Fruit fly (Drosophila melanogaster) whole organism, embryonic: Measurements from ENCODE around the gene vnd.
A peak's percentile ranks its signal among the peaks of the same experiment; 100 is the strongest.

Source experiments
- Atf-2 ChIP-seq: fragments of 200-800 bp; sonication (Bioruptor generic); optimal IDR thresholded peaks from 2 replicates; lab custom pipeline; 2016; ENCODE audit warnings: missing biosample characterization, missing genetic modification characterization
- Awh ChIP-seq: fragments of 200-800 bp; sonication (Bioruptor generic); IDR thresholded peaks from 2 replicates; pipeline ENCODE4, ENCODE4 v1.3.6; 2022; ENCODE audit warnings: missing biosample characterization, missing genetic modification characterization
- Blimp-1 ChIP-seq: fragments of 200-800 bp; sonication (Bioruptor generic); optimal IDR thresholded peaks from 3 replicates; lab custom pipeline; 2018; ENCODE audit warnings: missing biosample characterization, missing genetic modification characterization, mild to moderate bottlenecking, moderate library complexity, missing genetic modification reagents
- BtbVII ChIP-seq: fragments of 200-800 bp; sonication (Bioruptor generic); optimal IDR thresholded peaks from 3 replicates; lab custom pipeline; 2017; ENCODE audit warnings: missing biosample characterization, mild to moderate bottlenecking, missing genetic modification characterization
- CG13894 ChIP-seq: fragments of 200-800 bp; sonication (Bioruptor generic); optimal IDR thresholded peaks from 3 replicates; lab custom pipeline; 2018; ENCODE audit warnings: missing biosample characterization, mild to moderate bottlenecking, missing genetic modification characterization, moderate library complexity
- CG15073 ChIP-seq: fragments of 200-800 bp; sonication (Bioruptor generic); optimal IDR thresholded peaks from 2 replicates; lab custom pipeline; 2016; ENCODE audit warnings: missing biosample characterization, missing genetic modification characterization
- CG15514 ChIP-seq: fragments of 200-800 bp; sonication (Bioruptor generic); optimal IDR thresholded peaks from 3 replicates; lab custom pipeline; 2017; ENCODE audit warnings: missing biosample characterization, missing genetic modification characterization, mild to moderate bottlenecking, moderate library complexity, missing genetic modification reagents
- CG18262 ChIP-seq: fragments of 200-800 bp; optimal IDR thresholded peaks from 3 replicates; lab custom pipeline; 2019; ENCODE audit warnings: missing biosample characterization, mild to moderate bottlenecking, missing genetic modification characterization, moderate library complexity
- CG18476 ChIP-seq: fragments of 200-800 bp; sonication (Bioruptor generic); optimal IDR thresholded peaks from 2 replicates; lab custom pipeline; 2016; ENCODE audit warnings: missing biosample characterization, mild to moderate bottlenecking, missing genetic modification characterization
- CG2202 ChIP-seq: fragments of 200-800 bp; sonication (Bioruptor generic); optimal IDR thresholded peaks from 2 replicates; lab custom pipeline; 2018; ENCODE audit warnings: missing biosample characterization, mild to moderate bottlenecking, missing genetic modification characterization
- CG30403 ChIP-seq: fragments of 200-800 bp; sonication (Bioruptor generic); optimal IDR thresholded peaks from 3 replicates; lab custom pipeline; 2016; ENCODE audit warnings: missing biosample characterization, missing genetic modification characterization
- CG7963 ChIP-seq: fragments of 200-800 bp; sonication (Bioruptor generic); IDR thresholded peaks from 3 replicates; pipeline ENCODE4 v1.3.6; 2022; ENCODE audit warnings: missing biosample characterization, missing genetic modification characterization; ENCODE audit not compliant: partially characterized antibody
- CG9727 ChIP-seq: fragments of 200-800 bp; sonication (Bioruptor generic); optimal IDR thresholded peaks from 3 replicates; lab custom pipeline; 2017; ENCODE audit warnings: missing biosample characterization, mild to moderate bottlenecking, missing genetic modification characterization
- CG9817 ChIP-seq: fragments of 200-800 bp; sonication (Bioruptor generic); optimal IDR thresholded peaks from 2 replicates; lab custom pipeline; 2018; ENCODE audit warnings: missing biosample characterization, mild to moderate bottlenecking, missing genetic modification characterization, moderate library complexity
- H2.0 ChIP-seq: fragments of 200-800 bp; sonication (Bioruptor generic); IDR thresholded peaks from 2 replicates; pipeline ENCODE4 v1.3.6; 2022; ENCODE audit warnings: missing biosample characterization, missing genetic modification characterization
- Hand ChIP-seq: fragments of 200-800 bp; sonication (Bioruptor generic); optimal IDR thresholded peaks from 2 replicates; lab custom pipeline; 2017; ENCODE audit warnings: mild to moderate bottlenecking, missing biosample characterization, missing genetic modification reagents, missing genetic modification characterization
- Hey ChIP-seq: fragments of 200-800 bp; sonication (Bioruptor generic); optimal IDR thresholded peaks from 3 replicates; lab custom pipeline; 2018; ENCODE audit warnings: missing biosample characterization, mild to moderate bottlenecking, missing genetic modification characterization
- Hmr ChIP-seq: fragments of 200-800 bp; sonication (Bioruptor generic); optimal IDR thresholded peaks from 3 replicates; lab custom pipeline; 2017; ENCODE audit warnings: mild to moderate bottlenecking, missing biosample characterization, missing genetic modification reagents, missing genetic modification characterization
- Hr51 ChIP-seq, 2 experiments: fragments of 200-800 bp; sonication (Bioruptor generic); optimal IDR thresholded peaks; 2 replicates in 1 of 2; 3 replicates in 1 of 2; lab custom pipeline; 2016 to 2018; ENCODE audit warnings: missing biosample characterization in 2 of 2, missing genetic modification characterization in 2 of 2, mild to moderate bottlenecking in 1 of 2, moderate library complexity in 1 of 2
- Lim3 ChIP-seq: fragments of 200-800 bp; sonication (Bioruptor generic); IDR thresholded peaks from 2 replicates; pipeline ENCODE4 v1.3.6; 2022; ENCODE audit warnings: missing biosample characterization, missing genetic modification characterization
- NfI ChIP-seq: fragments of 200-800 bp; sonication (Bioruptor generic); optimal IDR thresholded peaks from 3 replicates; lab custom pipeline; 2018; ENCODE audit warnings: missing biosample characterization, mild to moderate bottlenecking, missing genetic modification characterization, moderate library complexity
- Side ChIP-seq: fragments of 200-800 bp; sonication (Bioruptor generic); optimal IDR thresholded peaks from 2 replicates; lab custom pipeline; 2016; ENCODE audit warnings: missing biosample characterization, missing genetic modification characterization
- Sox100B ChIP-seq: fragments of 200-800 bp; sonication (Bioruptor generic); optimal IDR thresholded peaks from 3 replicates; lab custom pipeline; 2018; ENCODE audit warnings: missing biosample characterization, mild to moderate bottlenecking, missing genetic modification characterization
- Trl ChIP-seq, 3 experiments: fragments of >200 bp in 2 of 3; fragments of 200-800 bp in 1 of 3; sonication (Bioruptor generic) in 1 of 3; optimal IDR thresholded peaks; 2 replicates in 1 of 3; 3 replicates in 2 of 3; lab custom pipeline; 2016 to 2017; ENCODE audit warnings: missing biosample characterization in 1 of 3, missing genetic modification characterization in 1 of 3
- ap ChIP-seq: fragments of 200-800 bp; sonication (Bioruptor generic); IDR thresholded peaks from 2 replicates; pipeline ENCODE4 v1.3.6; 2022; ENCODE audit warnings: missing biosample characterization, missing genetic modification characterization
- ato ChIP-seq: fragments of 200-800 bp; sonication (Bioruptor generic); IDR thresholded peaks from 2 replicates; pipeline ENCODE4 v1.3.6; 2022; ENCODE audit warnings: missing biosample characterization, missing genetic modification characterization; ENCODE audit not compliant: partially characterized antibody
- az2 ChIP-seq: fragments of 200-800 bp; sonication (Bioruptor generic); optimal IDR thresholded peaks from 3 replicates; lab custom pipeline; 2016; ENCODE audit warnings: missing biosample characterization, missing genetic modification characterization
- bbx ChIP-seq: fragments of 200-800 bp; sonication (Bioruptor generic); IDR thresholded peaks from 2 replicates; pipeline ENCODE4 v1.3.6; 2022; ENCODE audit warnings: missing biosample characterization, missing genetic modification characterization; ENCODE audit not compliant: partially characterized antibody
- bowl ChIP-seq: fragments of 200-800 bp; sonication (Bioruptor generic); IDR thresholded peaks from 2 replicates; pipeline ENCODE4 v1.3.6; 2022; ENCODE audit warnings: missing biosample characterization, missing genetic modification characterization
- chif ChIP-seq, 2 experiments: fragments of 200-800 bp; sonication (Bioruptor generic); optimal IDR thresholded peaks; 3 replicates each; lab custom pipeline; 2016; ENCODE audit warnings: missing biosample characterization in 2 of 2, missing genetic modification characterization in 2 of 2
- crc ChIP-seq: fragments of 200-800 bp; sonication (Bioruptor generic); optimal IDR thresholded peaks from 2 replicates; lab custom pipeline; 2016; ENCODE audit warnings: missing biosample characterization, missing genetic modification characterization
- crp ChIP-seq, 2 experiments: fragments of 200-800 bp; sonication (Bioruptor generic); optimal IDR thresholded peaks; 2 replicates in 1 of 2; 3 replicates in 1 of 2; lab custom pipeline; 2017; ENCODE audit warnings: missing biosample characterization in 2 of 2, missing genetic modification characterization in 2 of 2, mild to moderate bottlenecking in 1 of 2, moderate library complexity in 1 of 2
- dpn ChIP-seq, 2 experiments: fragments of 200-800 bp; sonication (Bioruptor generic); optimal IDR thresholded peaks; 3 replicates each; lab custom pipeline; 2016; ENCODE audit warnings: missing biosample characterization in 2 of 2, missing genetic modification characterization in 2 of 2
- fd3F ChIP-seq: fragments of 200-800 bp; sonication (Bioruptor generic); optimal IDR thresholded peaks from 2 replicates; lab custom pipeline; 2018; ENCODE audit warnings: missing biosample characterization, mild to moderate bottlenecking, missing genetic modification characterization, moderate library complexity
- h ChIP-seq: fragments of >200 bp; optimal IDR thresholded peaks from 2 replicates; lab custom pipeline; 2017
- hbn ChIP-seq: fragments of 200-800 bp; sonication (Bioruptor generic); IDR thresholded peaks from 2 replicates; pipeline ENCODE4 v1.3.6; 2022; ENCODE audit warnings: missing biosample characterization, missing genetic modification characterization; ENCODE audit not compliant: partially characterized antibody
- ind ChIP-seq: fragments of 200-800 bp; sonication (Bioruptor generic); optimal IDR thresholded peaks from 3 replicates; lab custom pipeline; 2016; ENCODE audit warnings: missing biosample characterization, missing genetic modification characterization
- insv ChIP-seq, 2 experiments: fragments of 200-800 bp; sonication (Bioruptor generic); optimal IDR thresholded peaks; 3 replicates each; lab custom pipeline; 2016 to 2018; ENCODE audit warnings: missing biosample characterization in 2 of 2, missing genetic modification characterization in 2 of 2
- inv ChIP-seq: fragments of 200-800 bp; sonication (Bioruptor generic); IDR thresholded peaks from 2 replicates; pipeline ENCODE4 v1.3.6; 2022; ENCODE audit warnings: missing biosample characterization, missing genetic modification characterization; ENCODE audit not compliant: partially characterized antibody
- mld ChIP-seq: fragments of 200-800 bp; sonication (Bioruptor generic); IDR thresholded peaks from 3 replicates; pipeline ENCODE4 v1.3.6; 2022; ENCODE audit warnings: missing biosample characterization, missing genetic modification characterization; ENCODE audit not compliant: partially characterized antibody
- nmo ChIP-seq: fragments of 200-800 bp; sonication (Bioruptor generic); optimal IDR thresholded peaks from 2 replicates; lab custom pipeline; 2018; ENCODE audit warnings: missing biosample characterization, mild to moderate bottlenecking, missing genetic modification characterization, moderate library complexity
- pita ChIP-seq: fragments of 200-800 bp; sonication (Bioruptor generic); optimal IDR thresholded peaks from 2 replicates; lab custom pipeline; 2017; ENCODE audit warnings: missing biosample characterization, mild to moderate bottlenecking, missing genetic modification characterization
- salm ChIP-seq: fragments of 200-800 bp; sonication (Bioruptor generic); optimal IDR thresholded peaks from 2 replicates; lab custom pipeline; 2018; ENCODE audit warnings: missing biosample characterization, mild to moderate bottlenecking, missing genetic modification characterization
- sisA ChIP-seq: fragments of 200-800 bp; sonication (Bioruptor generic); IDR thresholded peaks from 2 replicates; pipeline ENCODE4 v1.3.6; 2022; ENCODE audit warnings: missing biosample characterization, missing genetic modification characterization
- sob ChIP-seq: fragments of 200-800 bp; sonication (Bioruptor generic); IDR thresholded peaks from 2 replicates; pipeline ENCODE4 v1.3.6; 2022; ENCODE audit warnings: missing biosample characterization, missing genetic modification characterization
- tna ChIP-seq: fragments of 200-800 bp; sonication (Bioruptor generic); IDR thresholded peaks from 2 replicates; pipeline ENCODE4 v1.3.6; 2022; ENCODE audit warnings: missing biosample characterization, missing genetic modification characterization; ENCODE audit not compliant: partially characterized antibody
- trem ChIP-seq: fragments of 200-800 bp; optimal IDR thresholded peaks from 3 replicates; lab custom pipeline; 2019; ENCODE audit warnings: missing biosample characterization, mild to moderate bottlenecking, missing genetic modification characterization, moderate library complexity
- usp ChIP-seq: fragments of >200 bp; optimal IDR thresholded peaks from 2 replicates; lab custom pipeline; 2017; ENCODE audit warnings: missing biosample characterization, missing genetic modification characterization
- zen2 ChIP-seq: fragments of 200-800 bp; sonication (Bioruptor generic); IDR thresholded peaks from 3 replicates; pipeline ENCODE4 v1.3.6; 2022; ENCODE audit warnings: missing biosample characterization, missing genetic modification characterization; ENCODE audit not compliant: partially characterized antibody

vnd gene

DNA sequence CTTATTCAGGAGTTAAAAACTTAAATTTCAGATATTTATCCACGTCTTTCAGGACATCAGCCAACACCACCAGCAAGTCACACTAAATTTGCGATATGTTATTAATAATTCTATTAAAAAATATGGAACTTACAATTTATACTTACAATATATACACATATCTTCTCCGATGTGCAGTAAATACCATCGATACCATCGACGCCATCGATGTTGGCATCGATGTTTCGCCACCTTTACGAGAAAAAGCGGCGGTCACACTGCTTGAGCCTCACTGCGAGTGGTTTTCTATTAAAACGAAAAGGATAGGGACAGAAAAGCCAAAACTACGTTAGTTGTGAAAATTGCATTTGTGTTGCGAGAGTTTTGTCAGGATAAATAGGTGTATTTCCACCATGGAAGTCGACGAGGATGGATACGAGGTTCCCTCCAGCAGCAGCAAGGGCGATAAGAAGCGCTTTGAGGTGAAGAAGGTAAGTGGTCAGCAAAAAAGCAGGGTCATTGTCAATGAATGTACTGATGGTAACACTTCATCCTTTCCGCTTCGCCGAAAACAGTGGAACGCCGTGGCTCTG is 65.2 kb downstream of the vnd start, which contains the start of gene Roc1a (continued):
- TF ChIP-seq Hmr (GFP tag; lab: Kevin White, UChicago) (no peak), CG7963 (GFP tag; lab: Robert Waterston, UW) (peak; percentile 78), CG18262 (tag; lab: Kevin White, UChicago) (no peak), chif (GFP tag; optimal IDR thresholded peaks at IDR 0.05; lab: Kevin White, UChicago) (no peak), CG15073 (no peak), CG30403 (GFP tag; lab: Kevin White, UChicago) (peak; percentile 20), mld (GFP tag; lab: Robert Waterston, UW) (peak; percentile 53; the same call in 1 of the 3 replicates), sisA (no peak), NfI (no peak), Trl (optimal IDR thresholded peaks at IDR 0.05; lab: Kevin White, UChicago) (no peak), Trl (GFP tag; optimal IDR thresholded peaks at IDR 0.05; lab: Kevin White, UChicago) (no peak), sob (GFP tag; lab: Robert Waterston, UW) (no peak), crc (no peak), Awh (GFP tag; lab: Robert Waterston, UW) (no peak), trem (tag; lab: Kevin White, UChicago) (no peak), insv (GFP tag; optimal IDR thresholded peaks at IDR 0.05; lab: Kevin White, UChicago) (no peak), ato (GFP tag; lab: Robert Waterston, UW) (peak; percentile 46), pita (no peak), H2.0 (GFP tag; lab: Robert Waterston, UW) (no peak), Blimp-1 (GFP tag; lab: Kevin White, UChicago) (no peak), bowl (GFP tag; lab: Robert Waterston, UW) (no peak), ind (GFP tag; lab: Kevin White, UChicago) (no peak), tna (GFP tag; lab: Robert Waterston, UW) (peak; percentile 49; the same call in 1 of the 2 replicates), CG18476 (GFP tag; lab: Kevin White, UChicago) (no peak), zen2 (GFP tag; lab: Robert Waterston, UW) (peak; percentile 56; the same call in 2 of the 3 replicates), Hand (GFP tag; lab: Kevin White, UChicago) (no peak), Side (no peak), bbx (peak; percentile 74), CG15514 (GFP tag; lab: Kevin White, UChicago) (no peak), inv (GFP tag; lab: Robert Waterston, UW) (peak; percentile 70), salm (tag; lab: Kevin White, UChicago) (no peak), az2 (GFP tag; lab: Kevin White, UChicago) (no peak), Hey (tag; lab: Kevin White, UChicago) (no peak), Lim3 (GFP tag; lab: Robert Waterston, UW) (no peak), Atf-2 (GFP tag; lab: Kevin White, UChicago) (no peak), CG9817 (peak; percentile 21), CG2202 (tag; lab: Kevin White, UChicago) (no peak), Hr51 (GFP tag; optimal IDR thresholded peaks at IDR 0.05; lab: Kevin White, UChicago) (no peak), CG9727 (peak; percentile 23), CG13894 (tag; lab: Kevin White, UChicago) (no peak), usp (GFP tag; lab: Kevin White, UChicago) (no peak), BtbVII (GFP tag; lab: Kevin White, UChicago) (no peak), h (no peak), hbn (GFP tag; lab: Robert Waterston, UW) (peak; percentile 57), dpn (GFP tag; optimal IDR thresholded peaks at IDR 0.05; lab: Kevin White, UChicago) (no peak), ap (GFP tag; lab: Robert Waterston, UW) (no peak), nmo (GFP tag; lab: Kevin White, UChicago) (peak; percentile 23), fd3F (GFP tag; lab: Kevin White, UChicago) (no peak), Sox100B (GFP tag; lab: Kevin White, UChicago) (no peak), crp (GFP tag; optimal IDR thresholded peaks at IDR 0.05; lab: Kevin White, UChicago) (no peak)
